Fruit fly (Drosophila melanogaster) whole organism, pupa: ENCODE data around the gene Nubp1.

Source experiments
- CG10348 ChIP-seq: fragments of 200-800 bp; sonication (Bioruptor generic); IDR thresholded peaks from 2 replicates; pipeline ENCODE4 v1.3.6; 2022; ENCODE audit warnings: missing biosample characterization, missing genetic modification characterization
- CG14655 ChIP-seq: fragments of 200-800 bp; sonication (Bioruptor generic); optimal IDR thresholded peaks from 3 replicates; lab custom pipeline; 2017; ENCODE audit warnings: mild to moderate bottlenecking, missing biosample characterization, missing genetic modification reagents, missing genetic modification characterization
- CG32121 ChIP-seq: fragments of 200-800 bp; sonication (Bioruptor generic); IDR thresholded peaks from 2 replicates; pipeline ENCODE4 v1.3.6; 2022; ENCODE audit warnings: missing biosample characterization, missing genetic modification characterization
- CG34367 ChIP-seq: fragments of 200-800 bp; sonication (Bioruptor generic); optimal IDR thresholded peaks from 2 replicates; lab custom pipeline; 2018; ENCODE audit warnings: missing biosample characterization, mild to moderate bottlenecking, missing genetic modification characterization
- CG8159 ChIP-seq: fragments of 200-800 bp; sonication (Bioruptor generic); optimal IDR thresholded peaks from 3 replicates; lab custom pipeline; 2018; ENCODE audit warnings: missing biosample characterization, mild to moderate bottlenecking, missing genetic modification characterization, moderate library complexity
- CG8301 ChIP-seq: fragments of 200-800 bp; sonication (Bioruptor generic); optimal IDR thresholded peaks from 2 replicates; lab custom pipeline; 2018; ENCODE audit warnings: missing biosample characterization, mild to moderate bottlenecking, missing genetic modification characterization
- D1 ChIP-seq: fragments of 200-800 bp; sonication (Bioruptor generic); optimal IDR thresholded peaks from 2 replicates; lab custom pipeline; 2018; ENCODE audit warnings: missing biosample characterization, mild to moderate bottlenecking, missing genetic modification characterization, moderate library complexity
- EcR ChIP-seq: fragments of 200-800 bp; sonication (Bioruptor generic); optimal IDR thresholded peaks from 3 replicates; lab custom pipeline; 2019; ENCODE audit warnings: missing biosample characterization, missing genetic modification characterization, mild to moderate bottlenecking, moderate library complexity, missing genetic modification reagents
- Ets98B ChIP-seq: fragments of 200-800 bp; sonication (Bioruptor generic); IDR thresholded peaks from 2 replicates; pipeline ENCODE4 v1.3.6; 2022; ENCODE audit warnings: missing biosample characterization, missing genetic modification characterization
- Pif1A ChIP-seq: fragments of 200-800 bp; sonication (Bioruptor generic); optimal IDR thresholded peaks from 3 replicates; lab custom pipeline; 2016; ENCODE audit warnings: missing biosample characterization, missing genetic modification characterization
- Pif1B ChIP-seq: fragments of 200-800 bp; sonication (Bioruptor generic); optimal IDR thresholded peaks from 3 replicates; lab custom pipeline; 2016; ENCODE audit warnings: missing biosample characterization, missing genetic modification characterization
- Snoo ChIP-seq: fragments of 200-800 bp; sonication (Bioruptor generic); optimal IDR thresholded peaks from 3 replicates; lab custom pipeline; 2017; ENCODE audit warnings: missing biosample characterization, mild to moderate bottlenecking, missing genetic modification characterization, inconsistent platforms
- rn ChIP-seq: fragments of 200-800 bp; sonication (Bioruptor generic); IDR thresholded peaks from 2 replicates; pipeline ENCODE4 v1.3.6; 2022; ENCODE audit warnings: missing biosample characterization, missing genetic modification characterization

- no peak for TF ChIP-seq Pif1A
- no peak for TF ChIP-seq Pif1B (GFP tag; lab: Kevin White, UChicago)
- no peak for TF ChIP-seq CG8159 (tag; lab: Kevin White, UChicago)
- TF ChIP-seq rn (GFP tag; lab: Robert Waterston, UW), result no peak
- no peak for TF ChIP-seq Snoo (tag; lab: Kevin White, UChicago)
- no peak for TF ChIP-seq D1 (tag; lab: Kevin White, UChicago)
- TF ChIP-seq CG14655 (GFP tag; lab: Kevin White, UChicago), result no peak
- TF ChIP-seq Ets98B (GFP tag; lab: Robert Waterston, UW), result no peak
- TF ChIP-seq CG32121 (GFP tag; lab: Robert Waterston, UW), result no peak
- no peak for TF ChIP-seq CG8301 (tag; lab: Kevin White, UChicago)
- no peak for TF ChIP-seq EcR (GFP tag; lab: Kevin White, UChicago)
- TF ChIP-seq CG10348 (GFP tag; lab: Robert Waterston, UW), result no peak
- no peak for TF ChIP-seq CG34367
Measured at dm6 chr2L:16703008-16703510, 29.3 kb upstream of the Nubp1 start.
